Fruit fly (Drosophila melanogaster) whole organism, embryonic: Measurements from ENCODE around the gene Mec2.

Experiments
- Adf1 ChIP-seq: fragments of 200-800 bp; sonication (Bioruptor generic); IDR thresholded peaks from 2 replicates; pipeline ENCODE4 v1.3.6; 2022; ENCODE audit warnings: missing biosample characterization, missing genetic modification characterization
- Asciz ChIP-seq: fragments of 200-800 bp; sonication (Bioruptor generic); optimal IDR thresholded peaks from 2 replicates; lab custom pipeline; 2017; ENCODE audit warnings: missing biosample characterization, mild to moderate bottlenecking, missing genetic modification characterization, missing genetic modification reagents
- Awh ChIP-seq: fragments of 200-800 bp; sonication (Bioruptor generic); IDR thresholded peaks from 2 replicates; pipeline ENCODE4, ENCODE4 v1.3.6; 2022; ENCODE audit warnings: missing biosample characterization, missing genetic modification characterization
- CG10274 ChIP-seq: fragments of 200-800 bp; sonication (Bioruptor generic); optimal IDR thresholded peaks from 3 replicates; lab custom pipeline; 2017; ENCODE audit warnings: missing biosample characterization, mild to moderate bottlenecking, missing genetic modification characterization
- CG10565 ChIP-seq: fragments of 200-800 bp; sonication (Bioruptor generic); optimal IDR thresholded peaks from 3 replicates; lab custom pipeline; 2016; ENCODE audit warnings: missing biosample characterization, mild to moderate bottlenecking, missing genetic modification characterization
- CG10959 ChIP-seq: fragments of 200-800 bp; sonication (Bioruptor generic); IDR thresholded peaks from 2 replicates; pipeline ENCODE4 v1.3.6; 2022; ENCODE audit warnings: missing biosample characterization, missing genetic modification characterization
- CG12769 ChIP-seq: fragments of 200-800 bp; sonication (Bioruptor generic); optimal IDR thresholded peaks from 2 replicates; lab custom pipeline; 2019; ENCODE audit warnings: missing biosample characterization, mild to moderate bottlenecking, missing genetic modification characterization, moderate library complexity
- CG14441 ChIP-seq: fragments of 200-800 bp; sonication (Bioruptor generic); IDR thresholded peaks from 2 replicates; pipeline ENCODE4 v1.3.6; 2022; ENCODE audit warnings: missing biosample characterization, missing genetic modification characterization
- CG14710 ChIP-seq: fragments of 200-800 bp; sonication (Bioruptor generic); optimal IDR thresholded peaks from 3 replicates; lab custom pipeline; 2019; ENCODE audit warnings: missing biosample characterization, mild to moderate bottlenecking, missing genetic modification characterization, moderate library complexity
- CG15011 ChIP-seq: fragments of 200-800 bp; sonication (Bioruptor generic); optimal IDR thresholded peaks from 3 replicates; lab custom pipeline; 2018; ENCODE audit warnings: missing biosample characterization, mild to moderate bottlenecking, missing genetic modification characterization
- CG15601 ChIP-seq: fragments of 200-800 bp; sonication (Bioruptor generic); optimal IDR thresholded peaks from 3 replicates; lab custom pipeline; 2019; ENCODE audit warnings: missing biosample characterization, mild to moderate bottlenecking, missing genetic modification characterization, moderate library complexity
- CG3407 ChIP-seq: fragments of 200-800 bp; sonication (Bioruptor generic); optimal IDR thresholded peaks from 2 replicates; lab custom pipeline; 2018; ENCODE audit warnings: missing biosample characterization, mild to moderate bottlenecking, missing genetic modification characterization
- CG34376 ChIP-seq: fragments of 200-800 bp; sonication (Bioruptor generic); optimal IDR thresholded peaks from 2 replicates; lab custom pipeline; 2018; ENCODE audit warnings: missing biosample characterization, mild to moderate bottlenecking, missing genetic modification characterization
- CG6813 ChIP-seq: fragments of 200-800 bp; sonication (Bioruptor generic); optimal IDR thresholded peaks from 2 replicates; lab custom pipeline; 2017; ENCODE audit warnings: missing biosample characterization, missing genetic modification characterization, mild to moderate bottlenecking, moderate library complexity, missing genetic modification reagents
- Camta ChIP-seq: fragments of 200-800 bp; sonication (Bioruptor generic); optimal IDR thresholded peaks from 2 replicates; lab custom pipeline; 2016; ENCODE audit warnings: missing biosample characterization, missing genetic modification characterization
- Dp ChIP-seq: fragments of 200-800 bp; sonication (Bioruptor generic); optimal IDR thresholded peaks from 2 replicates; lab custom pipeline; 2018; ENCODE audit warnings: missing biosample characterization, mild to moderate bottlenecking, missing genetic modification characterization, moderate library complexity
- Gug ChIP-seq: fragments of 200-800 bp; sonication (Bioruptor generic); IDR thresholded peaks from 4 replicates; pipeline ENCODE4 v1.3.6; 2022; ENCODE audit warnings: missing biosample characterization, missing genetic modification characterization
- HmgZ ChIP-seq: fragments of 200-800 bp; sonication (Bioruptor generic); optimal IDR thresholded peaks from 2 replicates; lab custom pipeline; 2018; ENCODE audit warnings: missing biosample characterization, mild to moderate bottlenecking, missing genetic modification characterization
- Hmr ChIP-seq: fragments of 200-800 bp; sonication (Bioruptor generic); optimal IDR thresholded peaks from 3 replicates; lab custom pipeline; 2017; ENCODE audit warnings: mild to moderate bottlenecking, missing biosample characterization, missing genetic modification reagents, missing genetic modification characterization
- Hr39 ChIP-seq: fragments of >200 bp; optimal IDR thresholded peaks from 2 replicates; lab custom pipeline; 2017
- Lim3 ChIP-seq: fragments of 200-800 bp; sonication (Bioruptor generic); IDR thresholded peaks from 2 replicates; pipeline ENCODE4 v1.3.6; 2022; ENCODE audit warnings: missing biosample characterization, missing genetic modification characterization
- Lpt ChIP-seq: fragments of >200 bp; optimal IDR thresholded peaks from 2 replicates; lab custom pipeline; 2018; ENCODE audit warnings: missing biosample characterization, missing genetic modification characterization
- NK7.1 ChIP-seq: fragments of 200-800 bp; sonication (Bioruptor generic); optimal IDR thresholded peaks from 3 replicates; lab custom pipeline; 2016; ENCODE audit warnings: missing biosample characterization, missing genetic modification characterization
- Nf-YB ChIP-seq: fragments of 200-800 bp; sonication (Bioruptor generic); optimal IDR thresholded peaks from 3 replicates; lab custom pipeline; 2019; ENCODE audit warnings: missing biosample characterization, mild to moderate bottlenecking, missing genetic modification characterization, moderate library complexity
- Side ChIP-seq: fragments of 200-800 bp; sonication (Bioruptor generic); optimal IDR thresholded peaks from 2 replicates; lab custom pipeline; 2016; ENCODE audit warnings: missing biosample characterization, missing genetic modification characterization
- bbx ChIP-seq: fragments of 200-800 bp; sonication (Bioruptor generic); IDR thresholded peaks from 2 replicates; pipeline ENCODE4 v1.3.6; 2022; ENCODE audit warnings: missing biosample characterization, missing genetic modification characterization; ENCODE audit not compliant: partially characterized antibody
- chinmo ChIP-seq: fragments of 200-800 bp; sonication (Bioruptor generic); IDR thresholded peaks from 4 replicates; pipeline ENCODE4 v1.3.6; 2022; ENCODE audit warnings: missing biosample characterization, missing genetic modification characterization; ENCODE audit not compliant: partially characterized antibody
- chm ChIP-seq: fragments of 200-800 bp; sonication (Bioruptor generic); IDR thresholded peaks from 2 replicates; pipeline ENCODE4 v1.3.6; 2022; ENCODE audit warnings: missing biosample characterization, missing genetic modification characterization
- dpn ChIP-seq, 2 experiments: fragments of 200-800 bp; sonication (Bioruptor generic); optimal IDR thresholded peaks; 3 replicates each; lab custom pipeline; 2016; ENCODE audit warnings: missing biosample characterization in 2 of 2, missing genetic modification characterization in 2 of 2
- eyg ChIP-seq: fragments of 200-800 bp; sonication (Bioruptor generic); optimal IDR thresholded peaks from 3 replicates; lab custom pipeline; 2016; ENCODE audit warnings: missing biosample characterization, missing genetic modification characterization
- fd64A ChIP-seq: fragments of 200-800 bp; sonication (Bioruptor generic); optimal IDR thresholded peaks from 3 replicates; lab custom pipeline; 2018; ENCODE audit warnings: missing biosample characterization, mild to moderate bottlenecking, missing genetic modification characterization
- grn ChIP-seq: fragments of 200-800 bp; sonication (Bioruptor generic); optimal IDR thresholded peaks from 3 replicates; lab custom pipeline; 2017; ENCODE audit warnings: missing biosample characterization, missing genetic modification characterization
- ind ChIP-seq: fragments of 200-800 bp; sonication (Bioruptor generic); optimal IDR thresholded peaks from 3 replicates; lab custom pipeline; 2016; ENCODE audit warnings: missing biosample characterization, missing genetic modification characterization
- jumu ChIP-seq: fragments of 200-800 bp; sonication (Bioruptor generic); optimal IDR thresholded peaks from 3 replicates; lab custom pipeline; 2016; ENCODE audit warnings: missing biosample characterization, missing genetic modification characterization
- kay ChIP-seq: fragments of 200-800 bp; sonication (Bioruptor generic); optimal IDR thresholded peaks from 2 replicates; lab custom pipeline; 2016; ENCODE audit warnings: missing biosample characterization, missing genetic modification characterization
- lola ChIP-seq, 3 experiments: fragments of >200 bp in 2 of 3; fragments of 200-800 bp in 1 of 3; sonication (Bioruptor generic) in 1 of 3; optimal IDR thresholded peaks; 2 replicates each; lab custom pipeline; 2017 to 2019; ENCODE audit warnings: missing biosample characterization in 3 of 3, missing genetic modification characterization in 3 of 3, mild to moderate bottlenecking in 1 of 3, moderate library complexity in 1 of 3
- mirr ChIP-seq: fragments of 200-800 bp; sonication (Bioruptor generic); optimal IDR thresholded peaks from 3 replicates; lab custom pipeline; 2018; ENCODE audit warnings: missing biosample characterization, mild to moderate bottlenecking, missing genetic modification characterization
- nau ChIP-seq: fragments of 200-800 bp; sonication (Bioruptor generic); optimal IDR thresholded peaks from 3 replicates; lab custom pipeline; 2017; ENCODE audit warnings: missing biosample characterization, mild to moderate bottlenecking, missing genetic modification characterization, missing genetic modification reagents
- odd ChIP-seq: fragments of 200-800 bp; sonication (Bioruptor generic); optimal IDR thresholded peaks from 2 replicates; lab custom pipeline; 2017; ENCODE audit warnings: missing biosample characterization, mild to moderate bottlenecking, missing genetic modification characterization
- org-1 ChIP-seq: fragments of 200-800 bp; sonication (Bioruptor generic); optimal IDR thresholded peaks from 2 replicates; lab custom pipeline; 2017; ENCODE audit warnings: missing biosample characterization, missing genetic modification characterization
- otp ChIP-seq: fragments of 200-800 bp; sonication (Bioruptor generic); IDR thresholded peaks from 3 replicates; pipeline ENCODE4, ENCODE4 v1.3.6; 2022; ENCODE audit warnings: missing biosample characterization, missing genetic modification characterization
- phol ChIP-seq: fragments of 200-800 bp; sonication (Bioruptor generic); optimal IDR thresholded peaks from 3 replicates; lab custom pipeline; 2018; ENCODE audit warnings: missing biosample characterization, mild to moderate bottlenecking, missing genetic modification characterization, moderate library complexity
- ranshi ChIP-seq: fragments of 200-800 bp; sonication (Bioruptor generic); IDR thresholded peaks from 2 replicates; pipeline ENCODE4 v1.3.6; 2022; ENCODE audit warnings: missing biosample characterization, missing genetic modification characterization
- repo ChIP-seq: fragments of 200-800 bp; sonication (Bioruptor generic); optimal IDR thresholded peaks from 2 replicates; lab custom pipeline; 2016; ENCODE audit warnings: missing biosample characterization, missing genetic modification characterization
- scrt ChIP-seq: fragments of 200-800 bp; sonication (Bioruptor generic); optimal IDR thresholded peaks from 2 replicates; lab custom pipeline; 2018; ENCODE audit warnings: missing biosample characterization, mild to moderate bottlenecking, missing genetic modification characterization, moderate library complexity
- sim ChIP-seq: fragments of 200-800 bp; sonication (Bioruptor generic); IDR thresholded peaks from 2 replicates; pipeline ENCODE4 v1.3.6; 2022; ENCODE audit warnings: missing biosample characterization, missing genetic modification characterization
- slou ChIP-seq: fragments of 200-800 bp; sonication (Bioruptor generic); optimal IDR thresholded peaks from 3 replicates; lab custom pipeline; 2016; ENCODE audit warnings: missing biosample characterization, missing genetic modification characterization
- tll ChIP-seq, 2 experiments: fragments of 200-800 bp in 1 of 2; fragments of >200 bp in 1 of 2; sonication (Bioruptor generic) in 1 of 2; optimal IDR thresholded peaks; 2 replicates each; lab custom pipeline; 2017 to 2019; ENCODE audit warnings: missing biosample characterization in 2 of 2, missing genetic modification characterization in 2 of 2, mild to moderate bottlenecking in 1 of 2, moderate library complexity in 1 of 2
- toy ChIP-seq: fragments of 200-800 bp; sonication (Bioruptor generic); IDR thresholded peaks from 2 replicates; pipeline ENCODE4 v1.3.6; 2022; ENCODE audit warnings: missing biosample characterization, missing genetic modification characterization
- unpg ChIP-seq: fragments of 200-800 bp; sonication (Bioruptor generic); optimal IDR thresholded peaks from 3 replicates; lab custom pipeline; 2018; ENCODE audit warnings: missing biosample characterization, mild to moderate bottlenecking, missing genetic modification characterization, moderate library complexity

Mec2 gene

dm6 chrX:19179696-19180255 lies 8.1 kb upstream of the Mec2 start, which contains the start of the genes CG7556 and CG7453 (continued):
- TF ChIP-seq repo (peak; percentile 55), grn (peak; percentile 2), nau (peak; percentile 34), NK7.1 (GFP tag; lab: Kevin White, UChicago) (peak; percentile 50), slou (GFP tag; lab: Kevin White, UChicago) (peak; percentile 41), dpn (GFP tag; optimal IDR thresholded peaks at IDR 0.05; lab: Kevin White, UChicago) (peak; percentile 74 to 76), chinmo (no peak), phol (peak; percentile 80), mirr (GFP tag; lab: Kevin White, UChicago) (no peak), jumu (GFP tag; lab: Kevin White, UChicago) (peak; percentile 75), CG34376 (GFP tag; lab: Kevin White, UChicago) (peak; percentile 54), ind (GFP tag; lab: Kevin White, UChicago) (peak; percentile 78), Adf1 (GFP tag; lab: Robert Waterston, UW) (peak; percentile 38), kay (GFP tag; lab: Kevin White, UChicago) (peak; percentile 60), HmgZ (tag; lab: Kevin White, UChicago) (peak; percentile 57), CG10274 (peak; percentile 17), toy (GFP tag; lab: Robert Waterston, UW) (no peak), Hmr (GFP tag; lab: Kevin White, UChicago) (peak; percentile 71), Side (GFP tag; lab: Kevin White, UChicago) (peak; percentile 66), CG15011 (GFP tag; lab: Kevin White, UChicago) (peak; percentile 54), bbx (no peak), Nf-YB (GFP tag; lab: Kevin White, UChicago) (peak; percentile 51), tll (GFP tag; optimal IDR thresholded peaks at IDR 0.05; lab: Kevin White, UChicago) (no peak), CG10959 (GFP tag; lab: Robert Waterston, UW) (no peak), lola (GFP tag; optimal IDR thresholded peaks at IDR 0.05; lab: Kevin White, UChicago) (peak in 1 of 3 experiments; percentile 80), Camta (GFP tag; lab: Kevin White, UChicago) (peak; percentile 62), Lpt (GFP tag; lab: Kevin White, UChicago) (no peak), Awh (GFP tag; lab: Robert Waterston, UW) (no peak), Gug (GFP tag; lab: Robert Waterston, UW) (peak; percentile 38; the same call in 3 of the 4 replicates), org-1 (GFP tag; lab: Kevin White, UChicago) (peak; percentile 22), Hr39 (lab: Kevin White, UChicago) (no peak), CG3407 (GFP tag; lab: Kevin White, UChicago) (peak; percentile 35), CG12769 (tag; lab: Kevin White, UChicago) (no peak), ranshi (peak; percentile 62; the same call in 1 of the 2 replicates), chm (GFP tag; lab: Robert Waterston, UW) (no peak), CG14710 (tag; lab: Kevin White, UChicago) (peak; percentile 84), fd64A (GFP tag; lab: Kevin White, UChicago) (no peak), scrt (GFP tag; lab: Kevin White, UChicago) (peak; percentile 28), CG14441 (peak; percentile 57; the same call in 1 of the 2 replicates), Lim3 (GFP tag; lab: Robert Waterston, UW) (no peak), CG6813 (GFP tag; lab: Kevin White, UChicago) (no peak), sim (GFP tag; lab: Robert Waterston, UW) (no peak), Asciz (GFP tag; lab: Kevin White, UChicago) (peak; percentile 20), CG10565 (GFP tag; lab: Kevin White, UChicago) (no peak), eyg (peak; percentile 19), CG15601 (tag; lab: Kevin White, UChicago) (peak; percentile 68), Dp (GFP tag; lab: Kevin White, UChicago) (peak; percentile 14), unpg (GFP tag; lab: Kevin White, UChicago) (peak; percentile 65), odd (GFP tag; lab: Kevin White, UChicago) (peak; percentile 58), otp (GFP tag; lab: Robert Waterston, UW) (no peak)
